Worm (Caenorhabditis elegans) whole organism, late embryonic: ENCODE measurements around the gene tat-4.

ENCODE experiments used
- C38D4.7 ChIP-seq: fragments of 200-800 bp; sonication (Bioruptor generic); optimal IDR thresholded peaks from 2 replicates; lab custom pipeline; 2018; ENCODE audit warnings: mild to moderate bottlenecking, missing genetic modification characterization, moderate library complexity, missing compliant biosample characterization
- K09A11.1 ChIP-seq: sonication (generic microtip); optimal IDR thresholded peaks from 2 replicates; lab custom pipeline; 2017; ENCODE audit warnings: antibody characterized with exemption, mild to moderate bottlenecking, missing genetic modification characterization, missing compliant biosample characterization; ENCODE audit not compliant: insufficient read depth
- T23F11.4 ChIP-seq: fragments of 200-800 bp; sonication (Bioruptor generic); optimal IDR thresholded peaks from 2 replicates; lab custom pipeline; 2018; ENCODE audit warnings: mild to moderate bottlenecking, missing genetic modification characterization, missing compliant biosample characterization
- Y22D7AL.16 ChIP-seq: sonication (generic microtip); optimal IDR thresholded peaks from 2 replicates; lab custom pipeline; 2016; ENCODE audit warnings: missing genetic modification characterization, missing compliant biosample characterization
- ahr-1 ChIP-seq: sonication (generic microtip); optimal IDR thresholded peaks from 2 replicates; lab custom pipeline; 2016; ENCODE audit warnings: missing genetic modification characterization, missing compliant biosample characterization
- ama-1 ChIP-seq: fragments of 150-350 bp; optimal IDR thresholded peaks from 2 replicates; lab custom pipeline; 2014
- ceh-14 ChIP-seq: sonication (generic microtip); optimal IDR thresholded peaks from 2 replicates; lab custom pipeline; 2016; ENCODE audit warnings: missing genotype, missing genetic modification characterization, missing compliant biosample characterization
- ceh-18 ChIP-seq: sonication (generic microtip); optimal IDR thresholded peaks from 2 replicates; lab custom pipeline; 2016; ENCODE audit warnings: missing genetic modification characterization, missing compliant biosample characterization
- ceh-2 ChIP-seq: sonication (generic microtip); optimal IDR thresholded peaks from 2 replicates; lab custom pipeline; 2016; ENCODE audit warnings: missing genotype, missing genetic modification characterization, missing compliant biosample characterization
- ceh-31 ChIP-seq: sonication (generic microtip); optimal IDR thresholded peaks from 2 replicates; lab custom pipeline; 2016; ENCODE audit warnings: missing genetic modification characterization, missing compliant biosample characterization
- ceh-34 ChIP-seq: sonication (generic microtip); optimal IDR thresholded peaks from 2 replicates; lab custom pipeline; 2016; ENCODE audit warnings: mild to moderate bottlenecking, missing genetic modification characterization, missing compliant biosample characterization
- ceh-48 ChIP-seq: sonication (generic microtip); optimal IDR thresholded peaks from 2 replicates; lab custom pipeline; 2016; ENCODE audit warnings: missing genetic modification characterization, inconsistent platforms, missing compliant biosample characterization
- ceh-9 ChIP-seq: sonication (generic microtip); optimal IDR thresholded peaks from 2 replicates; lab custom pipeline; 2016; ENCODE audit warnings: mild to moderate bottlenecking, missing genetic modification characterization, inconsistent platforms, missing compliant biosample characterization
- dve-1 ChIP-seq: sonication (generic microtip); optimal IDR thresholded peaks from 2 replicates; lab custom pipeline; 2017; ENCODE audit warnings: antibody characterized with exemption, mild to moderate bottlenecking, missing genetic modification characterization, missing compliant biosample characterization
- ets-4 ChIP-seq: sonication (generic microtip); optimal IDR thresholded peaks from 2 replicates; lab custom pipeline; 2016; ENCODE audit warnings: missing genetic modification characterization, missing compliant biosample characterization
- eyg-1 ChIP-seq: sonication (generic microtip); optimal IDR thresholded peaks from 2 replicates; lab custom pipeline; 2016; ENCODE audit warnings: missing genotype, missing genetic modification characterization, missing compliant biosample characterization
- gmeb-2 ChIP-seq: sonication (generic microtip); optimal IDR thresholded peaks from 2 replicates; lab custom pipeline; 2016; ENCODE audit warnings: missing genetic modification characterization, inconsistent platforms, missing compliant biosample characterization
- hlh-15 ChIP-seq: sonication (generic microtip); optimal IDR thresholded peaks from 2 replicates; lab custom pipeline; 2016; ENCODE audit warnings: missing genetic modification characterization, missing compliant biosample characterization
- hlh-30 ChIP-seq: sonication (generic microtip); optimal IDR thresholded peaks from 2 replicates; lab custom pipeline; 2017; ENCODE audit warnings: antibody characterized with exemption, missing genetic modification characterization, missing compliant biosample characterization; ENCODE audit not compliant: insufficient read depth
- hlh-6 ChIP-seq: sonication (generic microtip); optimal IDR thresholded peaks from 2 replicates; lab custom pipeline; 2016; ENCODE audit warnings: missing genotype, missing genetic modification characterization, missing compliant biosample characterization
- hlh-8 ChIP-seq: sonication (generic microtip); optimal IDR thresholded peaks from 2 replicates; lab custom pipeline; 2016; ENCODE audit warnings: missing genotype, missing genetic modification characterization, missing compliant biosample characterization
- lin-11 ChIP-seq: fragments of 200-800 bp; sonication (Bioruptor generic); optimal IDR thresholded peaks from 2 replicates; lab custom pipeline; 2018; ENCODE audit warnings: mild to moderate bottlenecking, missing genetic modification characterization, missing compliant biosample characterization
- nhr-232 ChIP-seq: sonication (generic microtip); optimal IDR thresholded peaks from 2 replicates; lab custom pipeline; 2016; ENCODE audit warnings: missing genetic modification characterization, missing compliant biosample characterization
- npax-4 ChIP-seq: sonication (generic microtip); optimal IDR thresholded peaks from 2 replicates; lab custom pipeline; 2016; ENCODE audit warnings: missing genetic modification characterization, missing compliant biosample characterization
- pag-3 ChIP-seq: sonication (generic microtip); optimal IDR thresholded peaks from 2 replicates; lab custom pipeline; 2016; ENCODE audit warnings: missing compliant biosample characterization, missing genetic modification characterization, borderline replicate concordance
- pat-9 ChIP-seq: fragments of 200-800 bp; sonication (Bioruptor generic); optimal IDR thresholded peaks from 2 replicates; lab custom pipeline; 2018; ENCODE audit warnings: mild to moderate bottlenecking, missing genetic modification characterization, moderate library complexity, missing compliant biosample characterization
- pax-1 ChIP-seq: fragments of 150-350 bp; optimal IDR thresholded peaks from 2 replicates; lab custom pipeline; 2014; ENCODE audit warnings: missing biosample characterization, missing genetic modification characterization
- pqm-1 ChIP-seq: sonication (generic microtip); optimal IDR thresholded peaks from 2 replicates; lab custom pipeline; 2016; ENCODE audit warnings: missing genetic modification characterization, missing compliant biosample characterization
- ref-2 ChIP-seq: sonication (generic microtip); optimal IDR thresholded peaks from 2 replicates; lab custom pipeline; 2016; ENCODE audit warnings: missing genetic modification characterization, missing compliant biosample characterization
- rnt-1 ChIP-seq: sonication (generic microtip); optimal IDR thresholded peaks from 2 replicates; lab custom pipeline; 2016; ENCODE audit warnings: missing genetic modification characterization, missing compliant biosample characterization
- sdc-2 ChIP-seq: sonication (generic microtip); optimal IDR thresholded peaks from 2 replicates; lab custom pipeline; 2016; ENCODE audit warnings: missing genotype, missing genetic modification characterization, missing compliant biosample characterization
- sox-2 ChIP-seq: fragments of 200-800 bp; sonication (Bioruptor generic); IDR thresholded peaks from 2 replicates; pipeline ENCODE4 v1.3.6; 2022; ENCODE audit warnings: missing genetic modification reagents, missing genetic modification characterization, missing compliant biosample characterization
- tbx-2 ChIP-seq: sonication (generic microtip); optimal IDR thresholded peaks from 2 replicates; lab custom pipeline; 2016; ENCODE audit warnings: missing genetic modification characterization, missing compliant biosample characterization
- unc-42 ChIP-seq: sonication (generic microtip); optimal IDR thresholded peaks from 2 replicates; lab custom pipeline; 2016; ENCODE audit warnings: missing genotype, missing genetic modification characterization, missing compliant biosample characterization
- unc-55 ChIP-seq: sonication (generic microtip); optimal IDR thresholded peaks from 2 replicates; lab custom pipeline; 2017; ENCODE audit warnings: missing biosample characterization, missing genetic modification reagents, missing genetic modification characterization
- unc-86 ChIP-seq: sonication (generic microtip); optimal IDR thresholded peaks from 2 replicates; lab custom pipeline; 2016; ENCODE audit warnings: missing genetic modification characterization, missing compliant biosample characterization
- ztf-16 ChIP-seq: sonication (generic microtip); optimal IDR thresholded peaks from 2 replicates; lab custom pipeline; 2017; ENCODE audit warnings: missing genetic modification characterization, missing compliant biosample characterization

Gene tat-4

ce11 chrII:6208116-6208515 is 36.0 kb downstream of the tat-4 start, which contains the start of gene daf-37:
Gene daf-37, minus strand, starts transcription at chrII:6208216.
- TF ChIP-seq Y22D7AL.16 (tag; lab: Kevin White, UChicago) (no peak), unc-42 (no peak), ceh-2 (tag; lab: Kevin White, UChicago) (no peak)

- TF ChIP-seq unc-42 (peak; percentile 52), K09A11.1 (tag; lab: Kevin White, UChicago) (no peak), ceh-31 (tag; lab: Kevin White, UChicago) (no peak), npax-4 (tag; lab: Kevin White, UChicago) (no peak), ceh-18 (no peak), ahr-1 (tag; lab: Kevin White, UChicago) (no peak)
Measured at ce11 chrII:6207252-6207651, 36.8 kb downstream of the tat-4 start.

DNA sequence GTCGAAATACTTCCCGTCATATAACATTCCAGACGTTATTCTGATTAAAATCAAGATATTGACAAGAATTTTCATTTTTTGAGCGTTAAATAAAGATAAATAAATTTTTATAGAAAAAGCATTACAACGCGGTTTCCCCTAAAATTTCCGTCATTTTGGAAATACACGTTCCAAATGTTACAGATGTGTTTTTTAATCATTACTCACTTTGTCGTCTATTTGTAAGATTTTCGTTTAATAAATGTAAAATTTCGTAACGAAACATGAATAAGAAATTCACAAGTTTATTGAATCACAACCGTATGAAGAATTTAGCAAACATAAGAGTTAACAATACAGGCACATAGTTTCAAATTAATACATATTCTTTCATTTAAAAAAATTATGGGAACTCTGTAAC is 41.2 kb downstream of the tat-4 start, which contains the start of gene C30B5.17:
C30B5.17 (minus strand) TSS at position 101 of the 400 bp plus-strand sequence.
- TF ChIP-seq pax-1 (tag; lab: Kevin White, UChicago) (no peak), npax-4 (tag; lab: Kevin White, UChicago) (no peak), eyg-1 (tag; lab: Kevin White, UChicago) (no peak), ama-1 (lab: Kevin White, UChicago) (no peak), ztf-16 (tag; lab: Kevin White, UChicago) (no peak), pat-9 (tag; lab: Kevin White, UChicago) (no peak), T23F11.4 (GFP tag; lab: Kevin White, UChicago) (no peak), pqm-1 (tag; lab: Kevin White, UChicago) (no peak), hlh-30 (no peak)

ce11 chrII:6199010-6199409 is 45.1 kb downstream of the tat-4 start:
- TF ChIP-seq nhr-232 (no peak), ref-2 (tag; lab: Kevin White, UChicago) (no peak), gmeb-2 (no peak), ceh-14 (no peak)

- TF ChIP-seq pat-9 (tag; lab: Kevin White, UChicago) (no peak), ceh-34 (tag; lab: Kevin White, UChicago) (no peak), ceh-31 (tag; lab: Kevin White, UChicago) (no peak), ets-4 (tag; lab: Kevin White, UChicago) (no peak), ceh-14 (no peak), sox-2 (GFP tag; lab: Robert Waterston, UW) (no peak), hlh-15 (tag; lab: Kevin White, UChicago) (no peak), hlh-8 (tag; lab: Kevin White, UChicago) (no peak)
Measured at ce11 chrII:6198468-6198867, 45.6 kb downstream of the tat-4 start, which contains the start of gene szy-4. Gene szy-4, plus strand, starts transcription at chrII:6198696.

- TF ChIP-seq pax-1 (tag; lab: Kevin White, UChicago) (no peak), ceh-48 (tag; lab: Kevin White, UChicago) (peak; percentile 78), eyg-1 (tag; lab: Kevin White, UChicago) (no peak), ceh-9 (tag; lab: Kevin White, UChicago) (no peak), hlh-6 (no peak), dve-1 (tag; lab: Kevin White, UChicago) (peak; percentile 3), ahr-1 (tag; lab: Kevin White, UChicago) (no peak), C38D4.7 (GFP tag; lab: Kevin White, UChicago) (no peak), pag-3 (no peak), unc-42 (peak; percentile 86), hlh-15 (tag; lab: Kevin White, UChicago) (no peak), Y22D7AL.16 (tag; lab: Kevin White, UChicago) (no peak), lin-11 (tag; lab: Kevin White, UChicago) (no peak), nhr-232 (no peak), ceh-31 (tag; lab: Kevin White, UChicago) (peak; percentile 39), npax-4 (tag; lab: Kevin White, UChicago) (no peak), rnt-1 (no peak), K09A11.1 (tag; lab: Kevin White, UChicago) (no peak), unc-86 (tag; lab: Kevin White, UChicago) (no peak), ref-2 (tag; lab: Kevin White, UChicago) (no peak), sdc-2 (tag; lab: Kevin White, UChicago) (no peak), unc-55 (GFP tag; lab: Kevin White, UChicago) (no peak), tbx-2 (peak; percentile 10), hlh-30 (peak; percentile 37)
Measured at ce11 chrII:6196875-6197274, 47.2 kb downstream of the tat-4 start, which contains the start of the genes rbmx-2 and C30B5.2. Gene rbmx-2, minus strand, starts transcription at chrII:6196948. Gene C30B5.2, plus strand, starts transcription at chrII:6197180.
